Worm (Caenorhabditis elegans) whole organism, L4/young adult: ENCODE results near the gene hlh-26.

Experiments
- W03F9.2 ChIP-seq: fragments of 150-350 bp; optimal IDR thresholded peaks from 2 replicates; lab custom pipeline; 2014; ENCODE audit warnings: missing biosample characterization, missing genetic modification characterization
- him-1 ChIP-seq: sonication (generic microtip); optimal IDR thresholded peaks from 2 replicates; lab custom pipeline; 2016; ENCODE audit warnings: missing genotype, missing genetic modification reagents, missing genetic modification characterization, missing compliant biosample characterization

ce11 chrII:5577060-5577459 lies 43.5 kb upstream of the hlh-26 start:
- TF ChIP-seq him-1 (tag; lab: Kevin White, UChicago) (peak; percentile 6), W03F9.2 (tag; lab: Kevin White, UChicago) (peak; percentile 59)
